Fruit fly (Drosophila melanogaster): Measurements from ENCODE around the gene cnc.

DNA sequence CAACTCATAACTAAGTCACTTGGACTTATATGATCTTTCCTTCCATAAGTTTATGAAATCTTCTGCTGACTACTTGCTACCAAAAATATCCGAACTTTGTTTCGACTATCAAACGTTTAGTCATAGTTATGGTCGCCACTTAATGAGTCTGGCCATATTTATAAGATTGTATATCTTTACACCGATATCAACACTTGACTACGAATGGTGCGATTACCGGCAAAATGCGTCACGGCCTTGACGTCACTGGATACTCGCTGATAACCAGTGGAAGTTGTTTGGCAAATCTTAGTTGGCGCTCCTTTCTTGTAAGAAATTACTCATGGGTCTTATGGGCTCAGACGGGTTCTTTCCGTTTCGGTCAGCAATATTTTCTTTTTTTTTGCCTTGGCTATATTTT, 49.1 kb downstream of the cnc start:
- TF ChIP-seq EcR (GFP tag; optimal IDR thresholded peaks at IDR 0.05) (no peak), D1 (tag; optimal IDR thresholded peaks at IDR 0.05) (no peak), CG34367 (tag; optimal IDR thresholded peaks at IDR 0.05) (no peak), gl (tag; optimal IDR thresholded peaks at IDR 0.05) (no peak), CG9948 (tag; optimal IDR thresholded peaks at IDR 0.05) (no peak), CG8159 (tag; optimal IDR thresholded peaks at IDR 0.05) (no peak), Ets98B (GFP tag; IDR thresholded peaks at IDR 0.05) (no peak), CG32121 (GFP tag; IDR thresholded peaks at IDR 0.05) (no peak)

Measured in whole organism, pupa.